Fruit fly (Drosophila melanogaster): Measurements from ENCODE around the gene Gr36b.

Gene Gr36b

DNA sequence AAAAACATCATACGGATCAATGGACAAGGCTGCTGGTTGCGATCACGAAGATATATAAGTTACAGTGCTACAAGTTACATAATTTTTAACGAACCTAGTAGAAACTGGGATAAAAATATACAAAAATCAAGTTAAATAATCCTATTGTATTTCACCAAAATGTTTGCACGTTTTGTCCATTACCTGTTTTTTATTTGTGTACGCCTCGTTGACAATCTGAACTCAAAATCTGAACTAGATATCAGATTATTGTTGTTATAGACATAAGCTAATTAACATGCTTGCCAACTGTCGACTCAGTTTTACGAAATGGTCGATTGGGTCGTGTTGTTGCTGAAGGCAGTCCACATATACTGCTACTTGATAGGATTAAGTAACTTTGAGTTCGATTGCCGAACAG lies at the start of gene Gr36b:
Gene Gr36b, plus strand, starts transcription at position 301 of the 400 bp plus-strand sequence.
- no peak for TF ChIP-seq Eip78C (GFP tag)
- no peak for TF ChIP-seq CG11762 (GFP tag; optimal IDR thresholded peaks at IDR 0.05; ENCODE audit: insufficient read depth)
- no peak for TF ChIP-seq CG8119 (GFP tag; IDR thresholded peaks at IDR 0.05)
- TF ChIP-seq svp (GFP tag): no peak
- no peak for TF ChIP-seq Hr4 (GFP tag; optimal IDR thresholded peaks at IDR 0.05)
- TF ChIP-seq CG11294 (GFP tag; IDR thresholded peaks at IDR 0.05): no peak
- no peak for TF ChIP-seq cyc (GFP tag; optimal IDR thresholded peaks at IDR 0.05)
- TF ChIP-seq CG10669 (GFP tag; optimal IDR thresholded peaks at IDR 0.05): no peak
- no peak for TF ChIP-seq pdm3 (GFP tag; optimal IDR thresholded peaks at IDR 0.05)
- TF ChIP-seq acj6 (GFP tag; optimal IDR thresholded peaks at IDR 0.05): no peak
- no peak for TF ChIP-seq fkh (GFP tag; optimal IDR thresholded peaks at IDR 0.05)
- no peak for TF ChIP-seq Eip93F (GFP tag; optimal IDR thresholded peaks at IDR 0.05)

DNA sequence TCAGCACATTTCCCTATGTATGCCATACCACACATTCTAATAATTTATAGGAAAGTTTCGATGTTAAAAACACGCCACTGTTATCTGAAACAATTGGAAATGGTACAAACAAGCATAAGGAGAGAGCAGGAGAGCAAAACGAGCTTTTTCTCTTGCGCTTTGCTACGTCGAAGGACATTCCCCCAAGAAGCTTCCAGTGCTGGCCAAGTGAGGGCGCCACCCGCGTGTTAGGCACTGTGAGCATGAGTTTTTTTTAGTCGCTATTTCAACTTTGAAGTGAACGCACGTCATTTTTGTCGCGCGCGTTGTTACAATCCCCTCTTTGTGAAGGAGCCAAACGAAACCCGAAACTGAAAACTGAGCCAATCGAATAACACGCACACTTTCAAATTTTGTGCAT lies 47.8 kb upstream of the Gr36b start, which contains the start of the genes CG34106 and beat-IIIa:
Gene CG34106, plus strand, starts transcription at position 230 of the 400 bp plus-strand sequence.
Gene beat-IIIa, plus strand, starts transcription at position 230 of the 400 bp plus-strand sequence.
- TF ChIP-seq svp (GFP tag) (peak; percentile 38), Hr4 (GFP tag; optimal IDR thresholded peaks at IDR 0.05) (no peak), CG16779 (tag; optimal IDR thresholded peaks at IDR 0.05) (no peak), acj6 (GFP tag; optimal IDR thresholded peaks at IDR 0.05) (no peak), CG6276 (GFP tag; optimal IDR thresholded peaks at IDR 0.05) (peak; percentile 64), CG3032 (tag; optimal IDR thresholded peaks at IDR 0.05) (no peak), eg (GFP tag; IDR thresholded peaks at IDR 0.05) (no peak)

DNA sequence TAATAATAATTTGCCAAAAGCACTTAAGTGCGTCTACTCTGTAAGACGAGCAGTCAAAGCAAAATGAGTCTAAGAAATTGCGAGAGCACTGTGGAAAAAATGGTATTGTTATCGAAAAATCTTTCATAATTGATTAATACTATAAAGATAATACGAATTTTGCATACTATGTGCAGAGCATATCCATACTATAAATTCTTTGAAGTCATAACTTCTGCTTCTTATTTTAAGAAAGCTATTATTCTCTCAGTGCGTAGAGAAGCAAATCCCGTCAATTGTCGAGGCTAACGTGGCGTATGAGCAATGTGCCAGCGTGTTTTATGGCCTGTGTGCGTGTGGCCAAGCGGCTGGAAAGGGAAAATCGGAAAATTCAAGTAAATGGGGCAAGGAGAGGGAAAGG lies 18.9 kb upstream of the Gr36b start:
- peak; percentile 32 for TF ChIP-seq svp (GFP tag)
- TF ChIP-seq CG6808 (GFP tag; optimal IDR thresholded peaks at IDR 0.05): no peak

DNA sequence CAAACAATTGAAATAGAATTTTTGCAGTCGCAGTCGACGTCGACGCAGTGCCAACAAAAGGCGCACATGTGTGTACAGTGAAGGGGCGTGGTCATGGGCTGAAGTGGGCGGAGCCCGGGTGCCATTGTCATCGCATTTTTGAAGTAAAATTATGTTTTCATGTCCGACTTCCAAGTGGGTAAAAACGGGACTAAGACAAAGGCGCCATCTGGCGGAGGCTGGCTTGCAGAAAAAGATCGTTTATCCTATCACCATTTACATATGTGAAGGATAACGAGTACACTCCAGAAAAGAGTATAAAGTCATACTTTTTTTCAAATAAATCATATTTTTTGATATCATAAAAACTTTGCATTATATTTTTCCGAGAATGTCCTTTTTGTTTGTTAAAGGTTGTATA lies 15.2 kb upstream of the Gr36b start:
- TF ChIP-seq CG11902 (GFP tag; optimal IDR thresholded peaks at IDR 0.05): no peak
- TF ChIP-seq Blimp-1 (GFP tag; optimal IDR thresholded peaks at IDR 0.05): no peak
- TF ChIP-seq Ets21C (GFP tag; optimal IDR thresholded peaks at IDR 0.05): no peak
- TF ChIP-seq Ets96B (tag; optimal IDR thresholded peaks at IDR 0.05): no peak
- no peak for TF ChIP-seq CG31627 (GFP tag; optimal IDR thresholded peaks at IDR 0.05)

DNA sequence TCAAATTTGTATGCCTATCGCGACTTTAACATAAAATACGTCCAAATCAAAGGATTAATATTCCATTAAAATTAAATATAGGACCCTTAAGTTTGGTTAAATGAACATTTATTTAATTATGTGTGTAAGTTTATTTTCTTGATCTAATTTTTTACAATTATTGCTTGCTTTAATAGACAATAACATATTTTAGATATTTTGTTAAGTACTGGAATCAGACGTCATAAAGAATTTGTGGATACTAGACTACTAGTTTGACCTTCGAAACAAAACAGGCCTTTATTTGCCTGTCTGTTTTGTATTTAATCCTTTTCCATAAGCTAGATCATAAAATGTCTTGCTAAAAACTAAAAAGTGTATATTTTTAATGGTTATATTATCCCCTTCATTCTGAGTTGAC lies 5.4 kb upstream of the Gr36b start, which contains the start of gene CG34169:
Gene CG34169, plus strand, starts transcription at position 301 of the 400 bp plus-strand sequence.
- TF ChIP-seq fd59A (GFP tag; optimal IDR thresholded peaks at IDR 0.05): no peak

DNA sequence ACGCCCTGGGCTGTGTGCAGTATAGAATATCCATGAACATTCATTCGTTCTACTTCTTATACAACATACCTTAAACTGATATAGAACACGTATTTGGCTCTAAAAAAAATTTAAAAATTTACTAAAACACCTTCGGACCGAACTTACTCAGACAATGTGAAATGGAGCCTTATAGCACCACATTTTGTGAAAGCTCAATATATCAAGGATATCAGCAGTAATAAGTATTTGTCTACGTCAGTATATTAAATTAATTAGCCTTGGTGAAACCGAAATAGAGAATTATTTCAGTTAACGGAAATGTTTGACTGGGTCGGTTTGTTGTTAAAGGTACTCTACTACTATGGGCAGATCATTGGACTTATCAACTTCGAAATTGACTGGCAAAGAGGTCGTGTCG lies 2.3 kb upstream of the Gr36b start, which contains the start of gene Gr36a:
Gene Gr36a, plus strand, starts transcription at position 301 of the 400 bp plus-strand sequence.
- no peak for TF ChIP-seq acj6 (GFP tag; optimal IDR thresholded peaks at IDR 0.05)
- no peak for TF ChIP-seq CG1621 (tag; optimal IDR thresholded peaks at IDR 0.05)
- no peak for TF ChIP-seq CG3032 (tag; optimal IDR thresholded peaks at IDR 0.05)
- peak; percentile 13 for TF ChIP-seq svp (GFP tag)
- no peak for TF ChIP-seq fkh (GFP tag; optimal IDR thresholded peaks at IDR 0.05)
- TF ChIP-seq CG3919 (GFP tag; optimal IDR thresholded peaks at IDR 0.05): no peak
- no peak for TF ChIP-seq dsx (GFP tag; optimal IDR thresholded peaks at IDR 0.05; ENCODE audit: poor library complexity, severe bottlenecking)

DNA sequence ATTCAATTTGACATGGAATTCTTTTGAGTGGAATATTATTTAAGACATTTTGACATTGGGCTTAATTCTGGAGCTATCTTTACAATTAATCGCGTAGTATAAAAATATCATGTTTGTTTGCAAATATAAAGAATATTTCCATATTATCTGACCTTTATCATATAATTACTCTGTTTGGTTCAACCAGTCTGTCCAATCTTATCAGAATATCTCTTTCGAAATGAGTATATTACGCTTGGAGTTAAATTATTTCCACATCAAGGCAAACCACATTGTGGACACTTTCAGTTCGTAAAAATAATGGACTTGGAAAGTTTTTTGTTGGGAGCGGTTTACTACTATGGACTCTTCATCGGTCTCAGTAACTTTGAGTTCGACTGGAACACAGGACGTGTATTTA lies 1.5 kb downstream of the Gr36b start, which contains the start of gene Gr36c:
Gene Gr36c, plus strand, starts transcription at position 301 of the 400 bp plus-strand sequence.
- no peak for TF ChIP-seq fd85E (GFP tag; optimal IDR thresholded peaks at IDR 0.05)
- TF ChIP-seq OdsH (GFP tag; optimal IDR thresholded peaks at IDR 0.05): no peak
- no peak for TF ChIP-seq CG31627 (GFP tag; optimal IDR thresholded peaks at IDR 0.05)
- TF ChIP-seq Hr38 (GFP tag; optimal IDR thresholded peaks at IDR 0.05): no peak
- no peak for TF ChIP-seq Met (GFP tag; optimal IDR thresholded peaks at IDR 0.05)
- no peak for TF ChIP-seq esn (GFP tag; optimal IDR thresholded peaks at IDR 0.05)
- no peak for TF ChIP-seq Smox (GFP tag; optimal IDR thresholded peaks at IDR 0.05)
